Fruit fly (Drosophila melanogaster) whole organism, adult: ENCODE measurements around the gene dgt4.
A peak's percentile ranks its signal among the peaks of the same experiment; 100 is the strongest.

ENCODE experiments used
- CG11617 ChIP-seq: fragments of 200-800 bp; sonication (Bioruptor generic); optimal IDR thresholded peaks from 2 replicates; lab custom pipeline; 2017; ENCODE audit warnings: mild to moderate bottlenecking, missing biosample characterization, missing genetic modification reagents, missing genetic modification characterization
- CG12768 ChIP-seq: fragments of 200-800 bp; sonication (Bioruptor generic); optimal IDR thresholded peaks from 2 replicates; lab custom pipeline; 2017; ENCODE audit warnings: missing biosample characterization, missing genetic modification characterization, mild to moderate bottlenecking, moderate library complexity, missing genetic modification reagents
- CG14711 ChIP-seq: fragments of 200-800 bp; sonication (Bioruptor generic); optimal IDR thresholded peaks from 2 replicates; lab custom pipeline; 2018; ENCODE audit warnings: missing biosample characterization, mild to moderate bottlenecking, missing genetic modification characterization, moderate library complexity
- CG1620 ChIP-seq: fragments of 200-800 bp; sonication (Bioruptor generic); optimal IDR thresholded peaks from 2 replicates; lab custom pipeline; 2016; ENCODE audit warnings: missing biosample characterization, missing genetic modification characterization
- CG33017 ChIP-seq: fragments of 200-800 bp; sonication (Bioruptor generic); optimal IDR thresholded peaks from 2 replicates; lab custom pipeline; 2018; ENCODE audit warnings: missing biosample characterization, mild to moderate bottlenecking, missing genetic modification characterization, moderate library complexity
- CG5204 ChIP-seq: fragments of 200-800 bp; sonication (Bioruptor generic); optimal IDR thresholded peaks from 2 replicates; lab custom pipeline; 2016; ENCODE audit warnings: missing biosample characterization, missing genetic modification characterization
- CG7045 ChIP-seq: fragments of 200-800 bp; sonication (Bioruptor generic); optimal IDR thresholded peaks from 2 replicates; lab custom pipeline; 2017; ENCODE audit warnings: missing biosample characterization, mild to moderate bottlenecking, missing genetic modification characterization
- CG7101 ChIP-seq: fragments of 200-800 bp; sonication (Bioruptor generic); optimal IDR thresholded peaks from 2 replicates; lab custom pipeline; 2018; ENCODE audit warnings: missing biosample characterization, mild to moderate bottlenecking, missing genetic modification characterization, moderate library complexity
- Clk ChIP-seq: fragments of 200-800 bp; sonication (Bioruptor generic); optimal IDR thresholded peaks from 2 replicates; lab custom pipeline; 2017; ENCODE audit warnings: missing biosample characterization, missing genetic modification characterization
- Crg-1 ChIP-seq: fragments of 200-800 bp; sonication (Bioruptor generic); optimal IDR thresholded peaks from 2 replicates; lab custom pipeline; 2016; ENCODE audit warnings: missing biosample characterization, missing genetic modification characterization
- Hr96 ChIP-seq: fragments of 200-800 bp; sonication (Bioruptor generic); optimal IDR thresholded peaks from 2 replicates; lab custom pipeline; 2016; ENCODE audit warnings: missing biosample characterization, missing genetic modification characterization
- Mnt ChIP-seq: fragments of 200-800 bp; sonication (Bioruptor generic); optimal IDR thresholded peaks from 2 replicates; lab custom pipeline; 2016; ENCODE audit warnings: missing biosample characterization, mild to moderate bottlenecking, missing genetic modification characterization
- bab1 ChIP-seq: fragments of 200-800 bp; sonication (Bioruptor generic); optimal IDR thresholded peaks from 3 replicates; lab custom pipeline; 2019; ENCODE audit warnings: missing biosample characterization, mild to moderate bottlenecking, missing genetic modification characterization, moderate library complexity
- cic ChIP-seq: fragments of 200-800 bp; sonication (Bioruptor generic); optimal IDR thresholded peaks from 2 replicates; lab custom pipeline; 2017; ENCODE audit warnings: missing biosample characterization, mild to moderate bottlenecking, missing genetic modification characterization, moderate library complexity
- cnc ChIP-seq, 2 experiments: fragments of >200 bp; optimal IDR thresholded peaks; 2 replicates each; lab custom pipeline; 2017
- kay ChIP-seq: fragments of 200-800 bp; sonication (Bioruptor generic); peaks from one replicate; lab custom pipeline; 2016; ENCODE audit warnings: missing biosample characterization, missing genetic modification characterization, borderline replicate concordance
- ovo ChIP-seq: fragments of 200-800 bp; sonication (Bioruptor generic); optimal IDR thresholded peaks from 2 replicates; lab custom pipeline; 2016; ENCODE audit warnings: missing biosample characterization, missing genetic modification characterization
- pad ChIP-seq: fragments of 200-800 bp; sonication (Bioruptor generic); optimal IDR thresholded peaks from 3 replicates; lab custom pipeline; 2017; ENCODE audit warnings: missing biosample characterization, missing genetic modification characterization, mild to moderate bottlenecking, moderate library complexity, missing genetic modification reagents
- tj ChIP-seq: fragments of 200-800 bp; sonication (Bioruptor generic); optimal IDR thresholded peaks from 3 replicates; lab custom pipeline; 2017; ENCODE audit warnings: missing biosample characterization, mild to moderate bottlenecking, missing genetic modification characterization, moderate library complexity
- toe ChIP-seq: fragments of 200-800 bp; sonication (Bioruptor generic); optimal IDR thresholded peaks from 2 replicates; lab custom pipeline; 2016; ENCODE audit warnings: missing biosample characterization, missing genetic modification characterization

The dgt4 gene

dm6 chrX:4106240-4106639 lies 7.3 kb upstream of the dgt4 start:
- no peak for TF ChIP-seq CG14711 (tag; lab: Kevin White, UChicago)
- TF ChIP-seq bab1 (GFP tag; lab: Kevin White, UChicago) = no peak
- no peak for TF ChIP-seq Mnt (GFP tag; lab: Kevin White, UChicago)
- peak; percentile 60 for TF ChIP-seq tj (GFP tag; lab: Kevin White, UChicago)
- no peak for TF ChIP-seq CG5204 (GFP tag; lab: Kevin White, UChicago)

DNA sequence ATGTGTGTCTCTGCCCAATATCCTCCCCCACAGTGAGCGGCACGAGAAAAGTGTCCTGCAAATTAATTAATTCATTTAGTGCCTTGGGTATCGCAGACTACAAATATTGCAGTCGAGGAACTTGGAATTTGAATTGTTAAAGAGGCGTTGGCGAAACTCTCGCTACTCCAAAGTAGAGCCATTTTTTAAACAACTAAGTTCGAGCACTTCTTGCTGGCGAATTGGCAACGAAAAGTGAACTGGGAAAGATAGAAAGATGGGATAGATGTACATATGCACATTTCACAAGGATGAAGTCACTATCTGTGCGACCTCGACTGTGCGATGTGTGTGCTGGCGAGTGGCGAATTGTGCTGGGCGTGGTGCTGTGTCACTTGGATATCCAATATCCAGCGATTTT lies 6.7 kb upstream of the dgt4 start:
- TF ChIP-seq CG12768 = peak; percentile 36
- TF ChIP-seq cnc (optimal IDR thresholded peaks at IDR 0.05; lab: Kevin White, UChicago) = no peak
- TF ChIP-seq CG14711 (tag; lab: Kevin White, UChicago) = peak; percentile 32
- no peak for TF ChIP-seq Mnt (GFP tag; lab: Kevin White, UChicago)
- no peak for TF ChIP-seq CG5204 (GFP tag; lab: Kevin White, UChicago)
- no peak for TF ChIP-seq Clk
- no peak for TF ChIP-seq cic
- TF ChIP-seq CG7045 (GFP tag; lab: Kevin White, UChicago) = peak; percentile 44
- no peak for TF ChIP-seq bab1 (GFP tag; lab: Kevin White, UChicago)
- TF ChIP-seq CG1620 (GFP tag; lab: Kevin White, UChicago) = no peak
- TF ChIP-seq Hr96 (GFP tag; lab: Kevin White, UChicago) = no peak
- no peak for TF ChIP-seq kay (GFP tag; lab: Kevin White, UChicago)
- no peak for TF ChIP-seq toe (GFP tag; lab: Kevin White, UChicago)
- no peak for TF ChIP-seq CG11617
- no peak for TF ChIP-seq Crg-1
- no peak for TF ChIP-seq pad
- TF ChIP-seq tj (GFP tag; lab: Kevin White, UChicago) = no peak
- peak; percentile 55 for TF ChIP-seq CG7101
- no peak for TF ChIP-seq ovo (GFP tag; lab: Kevin White, UChicago)
- TF ChIP-seq CG33017 = peak; percentile 47

DNA sequence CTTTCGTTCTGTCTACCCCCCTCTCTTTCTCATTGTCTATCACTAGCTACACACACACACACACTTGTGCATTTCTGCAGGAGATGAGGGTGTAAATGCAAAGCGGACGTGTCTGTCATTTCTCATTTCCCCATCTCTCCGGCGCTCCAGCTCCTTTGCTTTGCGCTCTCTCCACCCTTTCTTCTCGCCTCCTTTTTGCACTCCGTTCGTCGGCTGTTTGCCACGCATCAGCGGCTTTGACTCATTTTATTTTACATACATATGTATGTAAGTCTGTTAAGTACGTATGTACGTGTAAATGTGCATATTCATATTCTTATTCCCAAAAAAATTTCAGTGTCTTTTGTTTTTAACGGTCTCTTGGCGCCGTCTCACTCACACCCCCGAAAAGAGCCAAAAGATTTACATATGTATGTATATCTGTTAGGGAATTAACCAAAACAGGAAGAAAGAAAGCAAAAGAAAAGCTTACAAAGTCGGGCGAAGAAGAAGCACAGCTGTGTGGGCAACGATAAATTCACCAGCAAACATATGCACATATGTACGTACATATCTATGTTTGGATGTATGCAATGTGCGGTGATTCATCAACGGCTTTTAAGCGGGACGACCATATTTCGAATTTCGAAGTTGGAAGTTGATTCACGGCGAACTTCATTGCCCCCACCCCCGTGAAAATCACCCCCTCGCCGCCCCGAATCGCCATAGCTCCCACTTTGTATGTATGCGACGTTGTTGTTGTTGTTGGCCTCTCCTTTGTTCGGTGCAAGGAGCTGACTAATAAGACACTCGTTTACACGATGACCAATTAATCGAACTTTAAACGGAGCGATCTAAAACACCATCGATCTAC lies 6.0 kb upstream of the dgt4 start:
- peak; percentile 21 for TF ChIP-seq bab1 (GFP tag; lab: Kevin White, UChicago)
- no peak for TF ChIP-seq CG11617
- TF ChIP-seq pad = peak; percentile 34

dm6 chrX:4108114-4108439 lies 5.4 kb upstream of the dgt4 start:
- no peak for TF ChIP-seq ovo (GFP tag; lab: Kevin White, UChicago)
- no peak for TF ChIP-seq CG12768
- TF ChIP-seq CG11617 = no peak
- TF ChIP-seq cic = no peak
- no peak for TF ChIP-seq kay (GFP tag; lab: Kevin White, UChicago)

dm6 chrX:4108612-4109173 lies 4.8 kb upstream of the dgt4 start:
- TF ChIP-seq Crg-1 = peak; percentile 7
- no peak for TF ChIP-seq Clk
- no peak for TF ChIP-seq bab1 (GFP tag; lab: Kevin White, UChicago)
- no peak for TF ChIP-seq CG7101
- TF ChIP-seq CG12768 = no peak

- TF ChIP-seq pad = peak; percentile 39
- peak; percentile 3 for TF ChIP-seq CG11617
- TF ChIP-seq cnc (optimal IDR thresholded peaks at IDR 0.05; lab: Kevin White, UChicago) = peak; percentile 78 to 89
- no peak for TF ChIP-seq CG7045 (GFP tag; lab: Kevin White, UChicago)
- peak; percentile 74 for TF ChIP-seq CG14711 (tag; lab: Kevin White, UChicago)
- TF ChIP-seq CG33017 = no peak
- peak; percentile 69 for TF ChIP-seq Mnt (GFP tag; lab: Kevin White, UChicago)
- peak; percentile 61 for TF ChIP-seq bab1 (GFP tag; lab: Kevin White, UChicago)
- TF ChIP-seq CG1620 (GFP tag; lab: Kevin White, UChicago) = peak; percentile 59
- no peak for TF ChIP-seq CG5204 (GFP tag; lab: Kevin White, UChicago)
- TF ChIP-seq tj (GFP tag; lab: Kevin White, UChicago) = peak; percentile 63
- TF ChIP-seq CG7101 = peak; percentile 38
- peak; percentile 58 for TF ChIP-seq Crg-1
Observed at dm6 chrX:4116834-4117736, 3.6 kb downstream of the dgt4 start, which contains the start of the genes tyf and Tip60. tyf (plus strand) TSS chrX:4117020. Tip60 (minus strand) TSS chrX:4117487.

DNA sequence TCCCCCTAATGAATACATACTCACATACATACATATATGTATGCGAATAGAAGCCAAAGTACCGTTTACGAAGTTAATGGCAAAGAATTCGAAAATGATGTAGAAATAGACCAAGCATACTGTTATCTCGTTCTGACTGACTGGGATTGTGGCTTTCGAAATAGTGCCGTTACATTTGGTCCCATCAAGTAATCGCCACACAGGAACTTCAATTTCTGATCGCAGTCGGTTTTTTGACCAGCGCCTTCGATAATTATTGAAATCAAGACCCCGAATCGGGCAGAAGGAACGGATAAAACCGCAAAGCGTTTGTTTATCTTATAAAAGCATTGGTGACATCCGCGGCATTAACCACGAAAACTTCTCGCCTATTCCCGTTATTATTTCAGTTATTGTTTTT lies 6.1 kb downstream of the dgt4 start:
- no peak for TF ChIP-seq CG1620 (GFP tag; lab: Kevin White, UChicago)
- TF ChIP-seq ovo (GFP tag; lab: Kevin White, UChicago) = peak; percentile 88
- TF ChIP-seq pad = peak; percentile 87
